Fruit fly (Drosophila melanogaster) whole organism, embryonic: ENCODE results near the gene simj.

Source experiments
- Atf6 ChIP-seq: fragments of 200-800 bp; sonication (Bioruptor generic); IDR thresholded peaks from 2 replicates; pipeline ENCODE4 v1.3.6; 2022; ENCODE audit warnings: missing biosample characterization, missing genetic modification characterization
- CG11398 ChIP-seq: fragments of 200-800 bp; sonication (Bioruptor generic); optimal IDR thresholded peaks from 2 replicates; lab custom pipeline; 2016; ENCODE audit warnings: missing biosample characterization, missing genetic modification characterization
- CG12071 ChIP-seq: fragments of 200-800 bp; sonication (Bioruptor generic); optimal IDR thresholded peaks from 3 replicates; lab custom pipeline; 2018; ENCODE audit warnings: missing biosample characterization, mild to moderate bottlenecking, missing genetic modification characterization
- CG1233 ChIP-seq: fragments of 200-800 bp; sonication (Bioruptor generic); optimal IDR thresholded peaks from 4 replicates; lab custom pipeline; 2018; ENCODE audit warnings: missing biosample characterization, mild to moderate bottlenecking, missing genetic modification characterization
- CG12769 ChIP-seq: fragments of 200-800 bp; sonication (Bioruptor generic); optimal IDR thresholded peaks from 2 replicates; lab custom pipeline; 2019; ENCODE audit warnings: missing biosample characterization, mild to moderate bottlenecking, missing genetic modification characterization, moderate library complexity
- CG14965 ChIP-seq: fragments of 200-800 bp; sonication (Bioruptor generic); optimal IDR thresholded peaks from 2 replicates; lab custom pipeline; 2016; ENCODE audit warnings: missing biosample characterization, missing genetic modification characterization, borderline replicate concordance
- CG17612 ChIP-seq: fragments of 200-800 bp; sonication (Bioruptor generic); IDR thresholded peaks from 2 replicates; pipeline ENCODE4 v1.3.6; 2022; ENCODE audit warnings: missing biosample characterization, missing genetic modification characterization
- CG2120 ChIP-seq: fragments of 200-800 bp; sonication (Bioruptor generic); optimal IDR thresholded peaks from 3 replicates; lab custom pipeline; 2016; ENCODE audit warnings: missing biosample characterization, missing genetic modification characterization
- CG2129 ChIP-seq: fragments of 200-800 bp; sonication (Bioruptor generic); IDR thresholded peaks from 2 replicates; pipeline ENCODE4 v1.3.6; 2022; ENCODE audit warnings: missing biosample characterization, missing genetic modification characterization; ENCODE audit not compliant: partially characterized antibody
- CG2712 ChIP-seq: fragments of 200-800 bp; optimal IDR thresholded peaks from 3 replicates; lab custom pipeline; 2019; ENCODE audit warnings: missing biosample characterization, mild to moderate bottlenecking, missing genetic modification characterization, moderate library complexity
- CG4730 ChIP-seq: fragments of 200-800 bp; sonication (Bioruptor generic); IDR thresholded peaks from 2 replicates; pipeline ENCODE4 v1.3.6; 2022; ENCODE audit warnings: missing biosample characterization, missing genetic modification characterization
- CG6272 ChIP-seq: fragments of 200-800 bp; sonication (Bioruptor generic); IDR thresholded peaks from 2 replicates; pipeline ENCODE4 v1.3.6; 2022; ENCODE audit warnings: missing biosample characterization, missing genetic modification characterization
- CG6854 ChIP-seq: fragments of 200-800 bp; sonication (Bioruptor generic); optimal IDR thresholded peaks from 3 replicates; lab custom pipeline; 2017; ENCODE audit warnings: missing biosample characterization, mild to moderate bottlenecking, missing genetic modification characterization
- CG7372 ChIP-seq: fragments of 200-800 bp; sonication (Bioruptor generic); IDR thresholded peaks from 2 replicates; pipeline ENCODE4 v1.3.6; 2022; ENCODE audit warnings: missing biosample characterization, missing genetic modification characterization
- CG8290 ChIP-seq, 3 experiments: fragments of 200-800 bp; sonication (Bioruptor generic); optimal IDR thresholded peaks; 2 replicates each; lab custom pipeline; 2016 to 2019; ENCODE audit warnings: missing biosample characterization in 3 of 3, missing genetic modification characterization in 3 of 3, mild to moderate bottlenecking in 2 of 3, moderate library complexity in 1 of 3
- CG8388 ChIP-seq: fragments of 200-800 bp; sonication (Bioruptor generic); optimal IDR thresholded peaks from 2 replicates; lab custom pipeline; 2019; ENCODE audit warnings: missing biosample characterization, mild to moderate bottlenecking, missing genetic modification characterization, moderate library complexity
- Chrac-16 ChIP-seq: fragments of 200-800 bp; sonication (Bioruptor generic); optimal IDR thresholded peaks from 3 replicates; lab custom pipeline; 2016; ENCODE audit warnings: missing biosample characterization, missing genetic modification characterization
- CkIIα-i1 ChIP-seq: fragments of 200-800 bp; sonication (Bioruptor generic); IDR thresholded peaks from 2 replicates; pipeline ENCODE4 v1.3.6; 2022; ENCODE audit warnings: missing biosample characterization, missing genetic modification characterization
- CrebB ChIP-seq: fragments of 200-800 bp; sonication (Bioruptor generic); optimal IDR thresholded peaks from 3 replicates; lab custom pipeline; 2018; ENCODE audit warnings: missing biosample characterization, mild to moderate bottlenecking, missing genetic modification characterization
- D19B ChIP-seq: fragments of 200-800 bp; sonication (Bioruptor generic); optimal IDR thresholded peaks from 2 replicates; lab custom pipeline; 2017; ENCODE audit warnings: missing biosample characterization, mild to moderate bottlenecking, missing genetic modification characterization
- Dbx ChIP-seq: fragments of 200-800 bp; sonication (Bioruptor generic); IDR thresholded peaks from 3 replicates; pipeline ENCODE4 v1.3.6; 2022; ENCODE audit warnings: missing biosample characterization, missing genetic modification characterization
- Dek ChIP-seq: fragments of 200-800 bp; sonication (Bioruptor generic); optimal IDR thresholded peaks from 3 replicates; lab custom pipeline; 2019; ENCODE audit warnings: missing biosample characterization, mild to moderate bottlenecking, missing genetic modification characterization, moderate library complexity
- Dip2 ChIP-seq: fragments of 200-800 bp; sonication (Bioruptor generic); IDR thresholded peaks from 2 replicates; pipeline ENCODE4 v1.3.6; 2022; ENCODE audit warnings: missing biosample characterization, missing genetic modification characterization
- ERR ChIP-seq: fragments of 200-800 bp; sonication (Bioruptor generic); optimal IDR thresholded peaks from 2 replicates; lab custom pipeline; 2016; ENCODE audit warnings: missing biosample characterization, missing genetic modification characterization
- Hr39 ChIP-seq: fragments of >200 bp; optimal IDR thresholded peaks from 2 replicates; lab custom pipeline; 2017
- Hsf ChIP-seq: fragments of 200-800 bp; sonication (Bioruptor generic); optimal IDR thresholded peaks from 3 replicates; lab custom pipeline; 2016; ENCODE audit warnings: missing biosample characterization, missing genetic modification characterization
- Oli ChIP-seq: fragments of 200-800 bp; sonication (Bioruptor generic); optimal IDR thresholded peaks from 2 replicates; lab custom pipeline; 2018; ENCODE audit warnings: missing biosample characterization, mild to moderate bottlenecking, missing genetic modification characterization, moderate library complexity
- PHDP ChIP-seq: fragments of 200-800 bp; sonication (Bioruptor generic); optimal IDR thresholded peaks from 3 replicates; lab custom pipeline; 2018; ENCODE audit warnings: missing biosample characterization, mild to moderate bottlenecking, missing genetic modification characterization, moderate library complexity
- Pdp1 ChIP-seq, 2 experiments: fragments of 200-800 bp; sonication (Bioruptor generic); optimal IDR thresholded peaks; 3 replicates each; lab custom pipeline; 2016; ENCODE audit warnings: missing biosample characterization in 2 of 2, missing genetic modification characterization in 2 of 2, mild to moderate bottlenecking in 1 of 2, moderate library complexity in 1 of 2
- Poxn ChIP-seq: fragments of 200-800 bp; sonication (Bioruptor generic); IDR thresholded peaks from 2 replicates; pipeline ENCODE4 v1.3.6; 2022; ENCODE audit warnings: missing biosample characterization, missing genetic modification characterization
- Sry-δ ChIP-seq: fragments of 200-800 bp; sonication (Bioruptor generic); optimal IDR thresholded peaks from 2 replicates; lab custom pipeline; 2016; ENCODE audit warnings: missing biosample characterization, missing genetic modification characterization
- Vsx1 ChIP-seq: fragments of 200-800 bp; sonication (Bioruptor generic); optimal IDR thresholded peaks from 2 replicates; lab custom pipeline; 2017; ENCODE audit warnings: missing biosample characterization, mild to moderate bottlenecking, missing genetic modification characterization, missing genetic modification reagents
- Xbp1 ChIP-seq: fragments of 200-800 bp; sonication (Bioruptor generic); optimal IDR thresholded peaks from 3 replicates; lab custom pipeline; 2016; ENCODE audit warnings: missing biosample characterization, mild to moderate bottlenecking, missing genetic modification characterization
- aop ChIP-seq: fragments of 200-800 bp; sonication (Bioruptor generic); IDR thresholded peaks from 2 replicates; pipeline ENCODE4 v1.3.6; 2022; ENCODE audit warnings: missing biosample characterization, missing genetic modification characterization
- ara ChIP-seq: fragments of 200-800 bp; sonication (Bioruptor generic); IDR thresholded peaks from 2 replicates; pipeline ENCODE4 v1.3.6; 2022; ENCODE audit warnings: missing biosample characterization, missing genetic modification characterization
- ash1 ChIP-seq: fragments of 200-800 bp; sonication (Bioruptor generic); optimal IDR thresholded peaks from 2 replicates; lab custom pipeline; 2018; ENCODE audit warnings: missing biosample characterization, mild to moderate bottlenecking, missing genetic modification characterization
- ato ChIP-seq: fragments of 200-800 bp; sonication (Bioruptor generic); IDR thresholded peaks from 2 replicates; pipeline ENCODE4 v1.3.6; 2022; ENCODE audit warnings: missing biosample characterization, missing genetic modification characterization; ENCODE audit not compliant: partially characterized antibody
- cato ChIP-seq: fragments of 200-800 bp; sonication (Bioruptor generic); optimal IDR thresholded peaks from 2 replicates; lab custom pipeline; 2016; ENCODE audit warnings: missing biosample characterization, missing genetic modification characterization, borderline replicate concordance
- ci ChIP-seq: fragments of 200-800 bp; sonication (Bioruptor generic); IDR thresholded peaks from 3 replicates; pipeline ENCODE4 v1.3.6; 2022; ENCODE audit warnings: missing biosample characterization, missing genetic modification characterization
- dmrt11E ChIP-seq: fragments of 200-800 bp; sonication (Bioruptor generic); optimal IDR thresholded peaks from 3 replicates; lab custom pipeline; 2018; ENCODE audit warnings: missing biosample characterization, mild to moderate bottlenecking, missing genetic modification characterization, moderate library complexity
- emc ChIP-seq: fragments of 200-800 bp; sonication (Bioruptor generic); optimal IDR thresholded peaks from 2 replicates; lab custom pipeline; 2016; ENCODE audit warnings: missing biosample characterization, missing genetic modification characterization
- ewg ChIP-seq: fragments of 200-800 bp; sonication (Bioruptor generic); optimal IDR thresholded peaks from 3 replicates; lab custom pipeline; 2017; ENCODE audit warnings: mild to moderate bottlenecking, missing biosample characterization, missing genetic modification reagents, missing genetic modification characterization
- fd96Cb ChIP-seq: fragments of 200-800 bp; sonication (Bioruptor generic); optimal IDR thresholded peaks from 2 replicates; lab custom pipeline; 2018; ENCODE audit warnings: missing biosample characterization, mild to moderate bottlenecking, missing genetic modification characterization, moderate library complexity
- h ChIP-seq: fragments of >200 bp; optimal IDR thresholded peaks from 2 replicates; lab custom pipeline; 2017
- inv ChIP-seq: fragments of 200-800 bp; sonication (Bioruptor generic); IDR thresholded peaks from 2 replicates; pipeline ENCODE4 v1.3.6; 2022; ENCODE audit warnings: missing biosample characterization, missing genetic modification characterization; ENCODE audit not compliant: partially characterized antibody
- psq ChIP-seq: fragments of 200-800 bp; sonication (Bioruptor generic); optimal IDR thresholded peaks from 2 replicates; lab custom pipeline; 2017; ENCODE audit warnings: missing biosample characterization, missing genetic modification characterization
- pzg ChIP-seq: fragments of 200-800 bp; sonication (Bioruptor generic); optimal IDR thresholded peaks from 3 replicates; lab custom pipeline; 2018; ENCODE audit warnings: missing biosample characterization, mild to moderate bottlenecking, missing genetic modification characterization, moderate library complexity
- salm ChIP-seq: fragments of 200-800 bp; sonication (Bioruptor generic); optimal IDR thresholded peaks from 2 replicates; lab custom pipeline; 2018; ENCODE audit warnings: missing biosample characterization, mild to moderate bottlenecking, missing genetic modification characterization
- sd ChIP-seq: fragments of 200-800 bp; sonication (Bioruptor generic); optimal IDR thresholded peaks from 3 replicates; lab custom pipeline; 2018; ENCODE audit warnings: missing biosample characterization, mild to moderate bottlenecking, missing genetic modification characterization, moderate library complexity
- sr ChIP-seq: fragments of 200-800 bp; sonication (Bioruptor generic); IDR thresholded peaks from 3 replicates; pipeline ENCODE4 v1.3.6; 2022; ENCODE audit warnings: missing biosample characterization, missing genetic modification characterization
- z ChIP-seq: fragments of 200-800 bp; sonication (Bioruptor generic); IDR thresholded peaks from 3 replicates; pipeline ENCODE4 v1.3.6; 2022; ENCODE audit warnings: missing biosample characterization, missing genetic modification characterization
- zen ChIP-seq: fragments of 200-800 bp; sonication (Bioruptor generic); optimal IDR thresholded peaks from 3 replicates; lab custom pipeline; 2018; ENCODE audit warnings: missing biosample characterization, mild to moderate bottlenecking, missing genetic modification characterization, moderate library complexity

Gene simj

DNA sequence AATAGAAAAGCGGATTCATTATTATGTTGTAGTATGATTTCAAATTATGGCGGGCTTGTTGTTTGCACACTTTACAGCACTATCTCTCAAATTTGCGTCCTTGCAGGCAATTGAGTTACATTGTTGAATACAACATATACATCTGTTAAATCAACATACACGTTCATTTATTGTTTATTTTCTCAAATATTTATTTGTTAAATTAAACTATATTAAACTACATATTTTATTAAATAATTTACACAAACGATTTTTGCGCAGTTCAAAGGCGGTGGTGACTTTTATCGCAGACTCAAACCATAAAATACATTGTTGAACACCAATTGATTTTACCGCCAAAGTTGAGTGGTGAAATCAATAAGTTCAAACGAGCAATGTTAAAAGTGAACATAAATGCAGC is 33.6 kb downstream of the simj start (continued):
- TF ChIP-seq Sry-δ (no peak), cato (no peak), Dek (peak; percentile 10), inv (GFP tag; lab: Robert Waterston, UW) (no peak), Pdp1 (GFP tag; optimal IDR thresholded peaks at IDR 0.05; lab: Kevin White, UChicago) (no peak), Xbp1 (GFP tag; lab: Kevin White, UChicago) (peak; percentile 3), CG8388 (GFP tag; lab: Kevin White, UChicago) (no peak), ara (GFP tag; lab: Robert Waterston, UW) (no peak), PHDP (tag; lab: Kevin White, UChicago) (no peak), CG17612 (GFP tag; lab: Robert Waterston, UW) (no peak), CG4730 (GFP tag; lab: Robert Waterston, UW) (no peak), CG12071 (GFP tag; lab: Kevin White, UChicago) (no peak), dmrt11E (tag; lab: Kevin White, UChicago) (peak; percentile 0), h (lab: Kevin White, UChicago) (no peak), Oli (no peak), sd (tag; lab: Kevin White, UChicago) (no peak), Dip2 (GFP tag; lab: Robert Waterston, UW) (no peak), ERR (no peak), CG6854 (GFP tag; lab: Kevin White, UChicago) (no peak), D19B (GFP tag; lab: Kevin White, UChicago) (no peak), CG11398 (GFP tag; lab: Kevin White, UChicago) (no peak), ci (GFP tag; lab: Robert Waterston, UW) (no peak), CG12769 (tag; lab: Kevin White, UChicago) (no peak), ato (GFP tag; lab: Robert Waterston, UW) (no peak), CG7372 (GFP tag; lab: Robert Waterston, UW) (no peak), CG2712 (tag; lab: Kevin White, UChicago) (peak; percentile 53), CG2129 (GFP tag; lab: Robert Waterston, UW) (no peak), CrebB (tag; lab: Kevin White, UChicago) (no peak), CG2120 (GFP tag; lab: Kevin White, UChicago) (peak; percentile 28), Chrac-16 (GFP tag; lab: Kevin White, UChicago) (no peak), pzg (GFP tag; lab: Kevin White, UChicago) (peak; percentile 61), ash1 (no peak), sr (GFP tag; lab: Robert Waterston, UW) (no peak), Hsf (GFP tag; lab: Kevin White, UChicago) (no peak), Atf6 (GFP tag; lab: Robert Waterston, UW) (no peak), CG6272 (GFP tag; lab: Robert Waterston, UW) (no peak), CG8290 (GFP tag; optimal IDR thresholded peaks at IDR 0.05; lab: Kevin White, UChicago) (no peak), CG8290 (tag; optimal IDR thresholded peaks at IDR 0.05; lab: Kevin White, UChicago) (no peak), zen (peak; percentile 9), Vsx1 (no peak), Hr39 (no peak), Dbx (no peak), CkIIα-i1 (GFP tag; lab: Robert Waterston, UW) (no peak), CG14965 (GFP tag; lab: Kevin White, UChicago) (no peak), ewg (GFP tag; lab: Kevin White, UChicago) (peak; percentile 74), fd96Cb (tag; lab: Kevin White, UChicago) (no peak), CG1233 (GFP tag; lab: Kevin White, UChicago) (no peak), salm (tag; lab: Kevin White, UChicago) (no peak), aop (GFP tag; lab: Robert Waterston, UW) (no peak), psq (GFP tag; lab: Kevin White, UChicago) (no peak), z (GFP tag; lab: Robert Waterston, UW) (no peak), emc (GFP tag; lab: Kevin White, UChicago) (no peak), Poxn (GFP tag; lab: Robert Waterston, UW) (no peak)
